Worm (Caenorhabditis elegans) whole organism, L4 larva: ENCODE results near the gene C26G2.2.

Source experiments
- D1046.2 ChIP-seq: fragments of 200-800 bp; sonication (Bioruptor generic); IDR thresholded peaks from 2 replicates; pipeline ENCODE4 v1.3.6; 2022; ENCODE audit warnings: missing genetic modification characterization, missing compliant biosample characterization
- R02D3.7 ChIP-seq: fragments of 150-350 bp; sonication (generic microtip); optimal IDR thresholded peaks from 3 replicates; lab custom pipeline; 2014; ENCODE audit warnings: missing biosample characterization, missing genetic modification characterization
- ama-1 ChIP-seq: fragments of 150-350 bp; optimal IDR thresholded peaks from 2 replicates; lab custom pipeline; 2014; ENCODE audit warnings: inconsistent platforms, mixed read lengths
- dmd-9 ChIP-seq: fragments of 200-800 bp; sonication (Bioruptor generic); IDR thresholded peaks from 2 replicates; pipeline ENCODE4 v1.3.6; 2022; ENCODE audit warnings: missing genetic modification reagents, missing genetic modification characterization, missing compliant biosample characterization
- nhr-11 ChIP-seq: fragments of 150-350 bp; optimal IDR thresholded peaks from 2 replicates; lab custom pipeline; 2014; ENCODE audit warnings: missing biosample characterization, missing genetic modification characterization
- nhr-25 ChIP-seq: sonication (generic microtip); optimal IDR thresholded peaks from 2 replicates; lab custom pipeline; 2017; ENCODE audit warnings: missing genetic modification characterization, mild to moderate bottlenecking, missing compliant biosample characterization, antibody characterized with exemption, moderate library complexity, borderline replicate concordance; ENCODE audit not compliant: insufficient read depth
- nhr-6 ChIP-seq: fragments of 150-350 bp; optimal IDR thresholded peaks from 2 replicates; lab custom pipeline; 2014; ENCODE audit warnings: missing biosample characterization, missing genetic modification characterization

DNA sequence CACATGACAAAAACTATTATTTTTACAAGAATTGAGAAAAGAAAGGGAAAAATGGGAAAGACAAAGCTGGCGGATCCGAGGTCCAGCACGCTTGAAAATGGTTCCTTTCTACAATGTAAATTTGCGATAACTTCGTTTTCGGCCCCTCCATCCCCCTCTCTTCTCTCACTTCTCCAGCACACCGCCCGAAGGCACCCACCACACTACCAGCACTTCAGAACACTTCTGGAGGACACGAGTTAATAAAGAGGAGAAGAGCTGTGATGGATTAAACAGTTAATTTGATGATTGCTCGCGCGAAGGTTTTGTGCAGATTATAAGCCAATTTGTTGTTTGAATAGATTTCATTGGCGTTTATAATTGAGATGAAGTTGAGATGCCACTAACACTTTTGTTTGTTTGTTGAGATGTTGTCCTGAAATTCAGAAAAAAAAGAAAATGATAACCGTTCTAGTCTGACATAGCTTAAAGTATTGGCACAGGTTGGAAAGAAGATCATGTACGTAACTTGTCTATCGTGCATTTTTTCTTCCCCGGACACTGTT is 30.6 kb downstream of the C26G2.2 start:
- no peak for TF ChIP-seq nhr-6 (tag; lab: Kevin White, UChicago)
- no peak for TF ChIP-seq R02D3.7 (tag; lab: Kevin White, UChicago)
- TF ChIP-seq ama-1 (lab: Kevin White, UChicago) = no peak
- TF ChIP-seq nhr-11 (tag; lab: Kevin White, UChicago) = no peak
- no peak for TF ChIP-seq nhr-25
- TF ChIP-seq dmd-9 (GFP tag; lab: Robert Waterston, UW) = no peak
- TF ChIP-seq D1046.2 (GFP tag; lab: Robert Waterston, UW) = no peak
